Fruit fly (Drosophila melanogaster) whole organism, embryonic: ENCODE measurements around the gene Sf3b2.
A peak's percentile ranks its signal among the peaks of the same experiment; 100 is the strongest.

Experiments used
- C15 ChIP-seq: fragments of 200-800 bp; sonication (Bioruptor generic); IDR thresholded peaks from 3 replicates; pipeline ENCODE4 v1.3.6; 2022; ENCODE audit warnings: missing biosample characterization, missing genetic modification characterization
- CG11695 ChIP-seq: fragments of 200-800 bp; sonication (Bioruptor generic); IDR thresholded peaks from 3 replicates; pipeline ENCODE4 v1.3.6; 2022; ENCODE audit warnings: missing biosample characterization, missing genetic modification characterization
- CG1233 ChIP-seq: fragments of 200-800 bp; sonication (Bioruptor generic); optimal IDR thresholded peaks from 4 replicates; lab custom pipeline; 2018; ENCODE audit warnings: missing biosample characterization, mild to moderate bottlenecking, missing genetic modification characterization
- CG12391 ChIP-seq: fragments of 200-800 bp; sonication (Bioruptor generic); optimal IDR thresholded peaks from 3 replicates; lab custom pipeline; 2018; ENCODE audit warnings: missing biosample characterization, mild to moderate bottlenecking, missing genetic modification characterization, moderate library complexity
- CG15601 ChIP-seq: fragments of 200-800 bp; sonication (Bioruptor generic); optimal IDR thresholded peaks from 3 replicates; lab custom pipeline; 2019; ENCODE audit warnings: missing biosample characterization, mild to moderate bottlenecking, missing genetic modification characterization, moderate library complexity
- CG16813 ChIP-seq: fragments of 200-800 bp; sonication (Bioruptor generic); IDR thresholded peaks from 3 replicates; pipeline ENCODE4 v1.3.6; 2022; ENCODE audit warnings: missing biosample characterization, missing genetic modification characterization; ENCODE audit not compliant: partially characterized antibody
- CG18599 ChIP-seq: fragments of 200-800 bp; sonication (Bioruptor generic); optimal IDR thresholded peaks from 3 replicates; lab custom pipeline; 2017; ENCODE audit warnings: missing biosample characterization, missing genetic modification characterization, mild to moderate bottlenecking, moderate library complexity, missing genetic modification reagents
- CG2129 ChIP-seq: fragments of 200-800 bp; sonication (Bioruptor generic); IDR thresholded peaks from 2 replicates; pipeline ENCODE4 v1.3.6; 2022; ENCODE audit warnings: missing biosample characterization, missing genetic modification characterization; ENCODE audit not compliant: partially characterized antibody
- CG4360 ChIP-seq: fragments of 200-800 bp; sonication (Bioruptor generic); IDR thresholded peaks from 2 replicates; pipeline ENCODE4 v1.3.6; 2022; ENCODE audit warnings: missing biosample characterization, missing genetic modification characterization
- CG4617 ChIP-seq: fragments of 200-800 bp; sonication (Bioruptor generic); optimal IDR thresholded peaks from 3 replicates; lab custom pipeline; 2016; ENCODE audit warnings: missing biosample characterization, missing genetic modification characterization, borderline replicate concordance
- CG4820 ChIP-seq: fragments of 200-800 bp; sonication (Bioruptor generic); optimal IDR thresholded peaks from 3 replicates; lab custom pipeline; 2016; ENCODE audit warnings: missing biosample characterization, missing genetic modification characterization
- CG8290 ChIP-seq, 3 experiments: fragments of 200-800 bp; sonication (Bioruptor generic); optimal IDR thresholded peaks; 2 replicates each; lab custom pipeline; 2016 to 2019; ENCODE audit warnings: missing biosample characterization in 3 of 3, missing genetic modification characterization in 3 of 3, mild to moderate bottlenecking in 2 of 3, moderate library complexity in 1 of 3
- CoRest ChIP-seq: fragments of 200-800 bp; sonication (Bioruptor generic); optimal IDR thresholded peaks from 3 replicates; lab custom pipeline; 2018; ENCODE audit warnings: missing biosample characterization, mild to moderate bottlenecking, missing genetic modification characterization, moderate library complexity
- D ChIP-seq, 2 experiments: fragments of 200-800 bp in 1 of 2; fragments of >200 bp in 1 of 2; sonication (Bioruptor generic) in 1 of 2; optimal IDR thresholded peaks; 2 replicates in 1 of 2; 3 replicates in 1 of 2; lab custom pipeline; 2017; ENCODE audit warnings: mild to moderate bottlenecking in 1 of 2, missing biosample characterization in 1 of 2, missing genetic modification characterization in 1 of 2, missing genetic modification reagents in 1 of 2
- Doc3 ChIP-seq: fragments of 200-800 bp; sonication (Bioruptor generic); IDR thresholded peaks from 3 replicates; pipeline ENCODE4 v1.3.6; 2022; ENCODE audit warnings: missing biosample characterization, missing genetic modification characterization; ENCODE audit not compliant: partially characterized antibody
- Dp ChIP-seq: fragments of 200-800 bp; sonication (Bioruptor generic); optimal IDR thresholded peaks from 2 replicates; lab custom pipeline; 2018; ENCODE audit warnings: missing biosample characterization, mild to moderate bottlenecking, missing genetic modification characterization, moderate library complexity
- Drgx ChIP-seq: fragments of 200-800 bp; sonication (Bioruptor generic); IDR thresholded peaks from 2 replicates; pipeline ENCODE4 v1.3.6; 2022; ENCODE audit warnings: missing biosample characterization, missing genetic modification characterization
- Gug ChIP-seq: fragments of 200-800 bp; sonication (Bioruptor generic); IDR thresholded peaks from 4 replicates; pipeline ENCODE4 v1.3.6; 2022; ENCODE audit warnings: missing biosample characterization, missing genetic modification characterization
- HLH4C ChIP-seq: fragments of 200-800 bp; sonication (Bioruptor generic); IDR thresholded peaks from 3 replicates; pipeline ENCODE4 v1.3.6; 2022; ENCODE audit warnings: missing biosample characterization, missing genetic modification characterization; ENCODE audit not compliant: partially characterized antibody
- HmgZ ChIP-seq: fragments of 200-800 bp; sonication (Bioruptor generic); optimal IDR thresholded peaks from 2 replicates; lab custom pipeline; 2018; ENCODE audit warnings: missing biosample characterization, mild to moderate bottlenecking, missing genetic modification characterization
- Hr39 ChIP-seq: fragments of >200 bp; optimal IDR thresholded peaks from 2 replicates; lab custom pipeline; 2017
- Hr78 ChIP-seq, 2 experiments: fragments of 200-800 bp in 1 of 2; fragments of >200 bp in 1 of 2; sonication (Bioruptor generic) in 1 of 2; optimal IDR thresholded peaks; 2 replicates each; lab custom pipeline; 2017 to 2019; ENCODE audit warnings: missing biosample characterization in 2 of 2, missing genetic modification characterization in 2 of 2, mild to moderate bottlenecking in 1 of 2, moderate library complexity in 1 of 2
- Hsf ChIP-seq: fragments of 200-800 bp; sonication (Bioruptor generic); optimal IDR thresholded peaks from 3 replicates; lab custom pipeline; 2016; ENCODE audit warnings: missing biosample characterization, missing genetic modification characterization
- Mad ChIP-seq: fragments of 200-800 bp; sonication (Bioruptor generic); optimal IDR thresholded peaks from 2 replicates; lab custom pipeline; 2016; ENCODE audit warnings: missing biosample characterization, missing genetic modification characterization
- Neu2 ChIP-seq: fragments of 200-800 bp; sonication (Bioruptor generic); optimal IDR thresholded peaks from 3 replicates; lab custom pipeline; 2016; ENCODE audit warnings: missing biosample characterization, missing genetic modification characterization, borderline replicate concordance
- Optix ChIP-seq: fragments of 200-800 bp; sonication (Bioruptor generic); IDR thresholded peaks from 3 replicates; pipeline ENCODE4 v1.3.6; 2022; ENCODE audit warnings: missing biosample characterization, missing genetic modification characterization
- Pdp1 ChIP-seq, 2 experiments: fragments of 200-800 bp; sonication (Bioruptor generic); optimal IDR thresholded peaks; 3 replicates each; lab custom pipeline; 2016; ENCODE audit warnings: missing biosample characterization in 2 of 2, missing genetic modification characterization in 2 of 2, mild to moderate bottlenecking in 1 of 2, moderate library complexity in 1 of 2
- Ravus ChIP-seq: fragments of 200-800 bp; sonication (Bioruptor generic); IDR thresholded peaks from 2 replicates; pipeline ENCODE4 v1.3.6; 2022; ENCODE audit warnings: missing biosample characterization, missing genetic modification characterization
- Sox102F ChIP-seq: fragments of 200-800 bp; sonication (Bioruptor generic); optimal IDR thresholded peaks from 2 replicates; lab custom pipeline; 2018; ENCODE audit warnings: missing biosample characterization, mild to moderate bottlenecking, missing genetic modification characterization, moderate library complexity
- Sry-δ ChIP-seq: fragments of 200-800 bp; sonication (Bioruptor generic); optimal IDR thresholded peaks from 2 replicates; lab custom pipeline; 2016; ENCODE audit warnings: missing biosample characterization, missing genetic modification characterization
- abd-A ChIP-seq: fragments of 200-800 bp; sonication (Bioruptor generic); optimal IDR thresholded peaks from 3 replicates; lab custom pipeline; 2019; ENCODE audit warnings: missing biosample characterization, mild to moderate bottlenecking, missing genetic modification characterization, moderate library complexity
- ash1 ChIP-seq: fragments of 200-800 bp; sonication (Bioruptor generic); optimal IDR thresholded peaks from 2 replicates; lab custom pipeline; 2018; ENCODE audit warnings: missing biosample characterization, mild to moderate bottlenecking, missing genetic modification characterization
- cas ChIP-seq: fragments of 200-800 bp; sonication (Bioruptor generic); IDR thresholded peaks from 2 replicates; pipeline ENCODE4 v1.3.6; 2022; ENCODE audit warnings: missing biosample characterization, missing genetic modification characterization
- ci ChIP-seq: fragments of 200-800 bp; sonication (Bioruptor generic); IDR thresholded peaks from 3 replicates; pipeline ENCODE4 v1.3.6; 2022; ENCODE audit warnings: missing biosample characterization, missing genetic modification characterization
- croc ChIP-seq: fragments of 200-800 bp; sonication (Bioruptor generic); conservative IDR thresholded peaks from 3 replicates; pipeline ENCODE4 v1.3.6; 2022; ENCODE audit warnings: missing biosample characterization, missing genetic modification characterization
- crol ChIP-seq: fragments of 200-800 bp; sonication (Bioruptor generic); IDR thresholded peaks from 2 replicates; pipeline ENCODE4 v1.3.6; 2022; ENCODE audit warnings: missing biosample characterization, missing genetic modification characterization
- disco-r ChIP-seq: fragments of 200-800 bp; sonication (Bioruptor generic); optimal IDR thresholded peaks from 2 replicates; lab custom pipeline; 2016; ENCODE audit warnings: missing biosample characterization, missing genetic modification characterization
- ems ChIP-seq: fragments of 200-800 bp; sonication (Bioruptor generic); optimal IDR thresholded peaks from 3 replicates; lab custom pipeline; 2016; ENCODE audit warnings: missing biosample characterization, missing genetic modification characterization
- gfzf ChIP-seq: fragments of 200-800 bp; sonication (Bioruptor generic); optimal IDR thresholded peaks from 2 replicates; lab custom pipeline; 2016; ENCODE audit warnings: missing biosample characterization, mild to moderate bottlenecking, missing genetic modification characterization, moderate library complexity
- h ChIP-seq: fragments of >200 bp; optimal IDR thresholded peaks from 2 replicates; lab custom pipeline; 2017
- ham ChIP-seq: fragments of 200-800 bp; sonication (Bioruptor generic); IDR thresholded peaks from 2 replicates; pipeline ENCODE4 v1.3.6; 2022; ENCODE audit warnings: missing biosample characterization, missing genetic modification characterization
- kah ChIP-seq: fragments of 200-800 bp; sonication (Bioruptor generic); optimal IDR thresholded peaks from 2 replicates; lab custom pipeline; 2018; ENCODE audit warnings: missing biosample characterization, mild to moderate bottlenecking, missing genetic modification characterization
- kni ChIP-seq: fragments of 200-800 bp; sonication (Bioruptor generic); optimal IDR thresholded peaks from 3 replicates; lab custom pipeline; 2017; ENCODE audit warnings: mild to moderate bottlenecking, missing biosample characterization, missing genetic modification reagents, missing genetic modification characterization
- mld ChIP-seq: fragments of 200-800 bp; sonication (Bioruptor generic); IDR thresholded peaks from 3 replicates; pipeline ENCODE4 v1.3.6; 2022; ENCODE audit warnings: missing biosample characterization, missing genetic modification characterization; ENCODE audit not compliant: partially characterized antibody
- nau ChIP-seq: fragments of 200-800 bp; sonication (Bioruptor generic); optimal IDR thresholded peaks from 3 replicates; lab custom pipeline; 2017; ENCODE audit warnings: missing biosample characterization, mild to moderate bottlenecking, missing genetic modification characterization, missing genetic modification reagents
- org-1 ChIP-seq: fragments of 200-800 bp; sonication (Bioruptor generic); optimal IDR thresholded peaks from 2 replicates; lab custom pipeline; 2017; ENCODE audit warnings: missing biosample characterization, missing genetic modification characterization
- sr ChIP-seq: fragments of 200-800 bp; sonication (Bioruptor generic); IDR thresholded peaks from 3 replicates; pipeline ENCODE4 v1.3.6; 2022; ENCODE audit warnings: missing biosample characterization, missing genetic modification characterization
- tio ChIP-seq: fragments of 200-800 bp; sonication (Bioruptor generic); optimal IDR thresholded peaks from 2 replicates; lab custom pipeline; 2017; ENCODE audit warnings: missing biosample characterization, missing genetic modification characterization, inconsistent platforms
- tll ChIP-seq, 2 experiments: fragments of 200-800 bp in 1 of 2; fragments of >200 bp in 1 of 2; sonication (Bioruptor generic) in 1 of 2; optimal IDR thresholded peaks; 2 replicates each; lab custom pipeline; 2017 to 2019; ENCODE audit warnings: missing biosample characterization in 2 of 2, missing genetic modification characterization in 2 of 2, mild to moderate bottlenecking in 1 of 2, moderate library complexity in 1 of 2
- wdn ChIP-seq: fragments of 200-800 bp; sonication (Bioruptor generic); IDR thresholded peaks from 2 replicates; pipeline ENCODE4 v1.3.6; 2022; ENCODE audit warnings: missing biosample characterization, missing genetic modification characterization

Gene Sf3b2

DNA sequence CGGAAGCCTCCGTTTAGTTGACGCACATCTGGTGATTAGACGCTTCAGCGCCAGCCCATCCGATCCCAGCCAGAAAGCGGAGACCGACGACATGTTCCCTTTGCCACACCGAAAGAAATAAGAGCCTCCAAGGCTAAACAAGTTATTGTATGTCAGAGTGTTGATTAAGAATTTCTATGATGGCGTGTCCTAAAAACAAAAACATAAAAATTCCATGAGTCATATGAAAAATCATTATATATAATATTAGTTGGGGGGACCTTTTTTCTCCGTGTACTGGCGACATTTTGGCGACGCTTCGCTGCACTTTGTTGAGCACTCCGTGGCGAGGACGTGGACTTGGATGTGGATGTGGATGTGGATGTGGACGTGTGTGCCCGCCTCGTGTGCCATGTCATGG is 16.2 kb downstream of the Sf3b2 start (continued):
- TF ChIP-seq CG8290 (GFP tag; optimal IDR thresholded peaks at IDR 0.05; lab: Kevin White, UChicago) (no peak), CG8290 (tag; optimal IDR thresholded peaks at IDR 0.05; lab: Kevin White, UChicago) (no peak), Neu2 (no peak), ash1 (no peak), cas (no peak), gfzf (GFP tag; lab: Kevin White, UChicago) (no peak), CoRest (peak; percentile 7), C15 (GFP tag; lab: Robert Waterston, UW) (no peak), CG4617 (no peak), HmgZ (tag; lab: Kevin White, UChicago) (no peak), ems (GFP tag; lab: Kevin White, UChicago) (no peak), nau (no peak), tll (GFP tag; optimal IDR thresholded peaks at IDR 0.05; lab: Kevin White, UChicago) (no peak), abd-A (tag; lab: Kevin White, UChicago) (no peak), ham (GFP tag; lab: Robert Waterston, UW) (no peak), disco-r (no peak), CG12391 (peak; percentile 18), CG4820 (GFP tag; lab: Kevin White, UChicago) (peak; percentile 4), HLH4C (GFP tag; lab: Robert Waterston, UW) (no peak), Mad (no peak), Pdp1 (GFP tag; optimal IDR thresholded peaks at IDR 0.05; lab: Kevin White, UChicago) (no peak), croc (GFP tag; lab: Robert Waterston, UW) (no peak), CG16813 (GFP tag; lab: Robert Waterston, UW) (no peak), Doc3 (GFP tag; lab: Robert Waterston, UW) (no peak), Dp (GFP tag; lab: Kevin White, UChicago) (no peak), org-1 (GFP tag; lab: Kevin White, UChicago) (no peak), Sox102F (GFP tag; lab: Kevin White, UChicago) (peak; percentile 64), CG18599 (no peak), ci (peak; percentile 65; the same call in 1 of the 3 replicates), D (optimal IDR thresholded peaks at IDR 0.05; lab: Kevin White, UChicago) (no peak), D (GFP tag; optimal IDR thresholded peaks at IDR 0.05; lab: Kevin White, UChicago) (peak; percentile 9), CG2129 (GFP tag; lab: Robert Waterston, UW) (no peak), crol (GFP tag; lab: Robert Waterston, UW) (no peak), tio (GFP tag; lab: Kevin White, UChicago) (no peak), Hsf (no peak), wdn (GFP tag; lab: Robert Waterston, UW) (no peak), CG4360 (GFP tag; lab: Robert Waterston, UW) (no peak), CG15601 (tag; lab: Kevin White, UChicago) (no peak), sr (no peak), Optix (GFP tag; lab: Robert Waterston, UW) (no peak), CG11695 (GFP tag; lab: Robert Waterston, UW) (no peak), Gug (GFP tag; lab: Robert Waterston, UW) (no peak), kah (GFP tag; lab: Kevin White, UChicago) (no peak), Hr39 (lab: Kevin White, UChicago) (no peak), Drgx (GFP tag; lab: Robert Waterston, UW) (peak; percentile 76), Ravus (GFP tag; lab: Robert Waterston, UW) (no peak), Sry-δ (no peak), CG1233 (GFP tag; lab: Kevin White, UChicago) (no peak), Hr78 (GFP tag; optimal IDR thresholded peaks at IDR 0.05; lab: Kevin White, UChicago) (no peak), mld (GFP tag; lab: Robert Waterston, UW) (no peak), kni (GFP tag; lab: Kevin White, UChicago) (no peak), h (no peak)
